Fruit fly (Drosophila melanogaster): ENCODE results near the gene CG14200.

The CG14200 gene

dm6 chrX:19521753-19522383 is 26.6 kb downstream of the CG14200 start, which contains the start of the genes Idh3a and CoRest (continued):
- no peak for TF ChIP-seq ewg (GFP tag; optimal IDR thresholded peaks at IDR 0.05)
- no peak for TF ChIP-seq gce (GFP tag; IDR thresholded peaks at IDR 0.05)
- no peak for TF ChIP-seq gsb-n (tag; optimal IDR thresholded peaks at IDR 0.05)
- TF ChIP-seq cg (GFP tag; optimal IDR thresholded peaks at IDR 0.05) = no peak
- no peak for TF ChIP-seq CG10565 (GFP tag; optimal IDR thresholded peaks at IDR 0.05)
- TF ChIP-seq maf-S (GFP tag; optimal IDR thresholded peaks at IDR 0.05) = no peak
- no peak for TF ChIP-seq CG4282 (GFP tag; optimal IDR thresholded peaks at IDR 0.05)
- TF ChIP-seq Nf-YB (GFP tag; optimal IDR thresholded peaks at IDR 0.05) = no peak
- peak in 1 of 2 experiments; percentile 53 for TF ChIP-seq crp (GFP tag; optimal IDR thresholded peaks at IDR 0.05)
- TF ChIP-seq Xrp1 (GFP tag; IDR thresholded peaks at IDR 0.05) = no peak
- peak; percentile 30 for TF ChIP-seq Hr3 (GFP tag; optimal IDR thresholded peaks at IDR 0.05)
- no peak for TF ChIP-seq Abd-B (GFP tag; optimal IDR thresholded peaks at IDR 0.05)
- TF ChIP-seq tgo (GFP tag; IDR thresholded peaks at IDR 0.05) = no peak
- peak; percentile 33; the same call in 1 of the 4 replicates for TF ChIP-seq Gug (GFP tag; IDR thresholded peaks at IDR 0.05)
- no peak for TF ChIP-seq CG8765 (GFP tag; IDR thresholded peaks at IDR 0.05)
- TF ChIP-seq z (GFP tag; IDR thresholded peaks at IDR 0.05) = no peak
- no peak for TF ChIP-seq gro (GFP tag; optimal IDR thresholded peaks at IDR 0.05)
- peak; percentile 25; the same call in 1 of the 2 replicates for TF ChIP-seq onecut (GFP tag; IDR thresholded peaks at IDR 0.05)
- no peak for TF ChIP-seq Tbp (GFP tag; optimal IDR thresholded peaks at IDR 0.05)
- no peak for TF ChIP-seq CG4707 (GFP tag; optimal IDR thresholded peaks at IDR 0.05)
- no peak for TF ChIP-seq bcd (GFP tag; optimal IDR thresholded peaks at IDR 0.05)
- no peak for TF ChIP-seq repo (GFP tag; optimal IDR thresholded peaks at IDR 0.05)
- no peak for TF ChIP-seq lab (GFP tag; optimal IDR thresholded peaks at IDR 0.05)
- no peak for TF ChIP-seq CG11504 (tag; optimal IDR thresholded peaks at IDR 0.05)
- TF ChIP-seq CG11723 (GFP tag; optimal IDR thresholded peaks at IDR 0.05) = no peak
- no peak for TF ChIP-seq sens-2 (GFP tag; IDR thresholded peaks at IDR 0.05)
- TF ChIP-seq abd-A (tag; optimal IDR thresholded peaks at IDR 0.05) = no peak
- no peak for TF ChIP-seq Usf (GFP tag; optimal IDR thresholded peaks at IDR 0.05)
- no peak for TF ChIP-seq ERR (GFP tag; optimal IDR thresholded peaks at IDR 0.05)
- no peak for TF ChIP-seq CG1792 (GFP tag; optimal IDR thresholded peaks at IDR 0.05)
- no peak for TF ChIP-seq Fer3 (tag; optimal IDR thresholded peaks at IDR 0.05)
- TF ChIP-seq CG6854 (GFP tag; optimal IDR thresholded peaks at IDR 0.05) = no peak
- no peak for TF ChIP-seq CG14667 (GFP tag; IDR thresholded peaks at IDR 0.05)
- TF ChIP-seq CG2129 (GFP tag; IDR thresholded peaks at IDR 0.05; ENCODE audit: partially characterized antibody) = peak; percentile 38; the same call in 1 of the 2 replicates
- no peak for TF ChIP-seq NfI (GFP tag; optimal IDR thresholded peaks at IDR 0.05)
- TF ChIP-seq Neu2 (GFP tag; optimal IDR thresholded peaks at IDR 0.05; ENCODE audit: borderline replicate concordance) = no peak
- peak; percentile 33; the same call in 1 of the 2 replicates for TF ChIP-seq CG14014 (GFP tag; IDR thresholded peaks at IDR 0.05)
- no peak for TF ChIP-seq gsb (GFP tag; IDR thresholded peaks at IDR 0.05)
- TF ChIP-seq bowl (GFP tag; IDR thresholded peaks at IDR 0.05) = no peak
- no peak for TF ChIP-seq bab2 (GFP tag; optimal IDR thresholded peaks at IDR 0.05)
- TF ChIP-seq CG18262 (tag; optimal IDR thresholded peaks at IDR 0.05) = no peak
- no peak for TF ChIP-seq CG10209 (GFP tag; optimal IDR thresholded peaks at IDR 0.05)
- TF ChIP-seq Dad (GFP tag; optimal IDR thresholded peaks at IDR 0.05) = peak; percentile 17
- TF ChIP-seq CG12236 (GFP tag; optimal IDR thresholded peaks at IDR 0.05) = no peak
- no peak for TF ChIP-seq CG18476 (GFP tag; optimal IDR thresholded peaks at IDR 0.05)
- TF ChIP-seq h (optimal IDR thresholded peaks at IDR 0.05) = no peak
- TF ChIP-seq sc (optimal IDR thresholded peaks at IDR 0.05) = no peak
- no peak for TF ChIP-seq sc (GFP tag; optimal IDR thresholded peaks at IDR 0.05)
- TF ChIP-seq CG10366 (GFP tag; IDR thresholded peaks at IDR 0.05) = no peak
- peak; percentile 73 for TF ChIP-seq CG13287 (GFP tag; IDR thresholded peaks at IDR 0.05; ENCODE audit: partially characterized antibody)
- peak; percentile 51 for TF ChIP-seq zfh2 (GFP tag; optimal IDR thresholded peaks at IDR 0.05)
